Fruit fly (Drosophila melanogaster) whole organism, prepupa: ENCODE data around the gene Fas3.
A peak's percentile ranks its signal among the peaks of the same experiment; 100 is the strongest.

Experiments
- Blimp-1 ChIP-seq: fragments of 200-800 bp; sonication (Bioruptor generic); optimal IDR thresholded peaks from 3 replicates; lab custom pipeline; 2017; ENCODE audit warnings: missing biosample characterization, missing genetic modification characterization, mild to moderate bottlenecking, moderate library complexity, missing genetic modification reagents
- CG10631 ChIP-seq: fragments of 200-800 bp; sonication (Bioruptor generic); optimal IDR thresholded peaks from 2 replicates; lab custom pipeline; 2016; ENCODE audit warnings: missing biosample characterization, missing genetic modification characterization
- CG11294 ChIP-seq: fragments of 200-800 bp; sonication (Bioruptor generic); IDR thresholded peaks from 2 replicates; pipeline ENCODE4 v1.3.6; 2022; ENCODE audit warnings: missing biosample characterization, missing genetic modification characterization
- CG15336 ChIP-seq: fragments of 200-800 bp; sonication (Bioruptor generic); IDR thresholded peaks from 2 replicates; pipeline ENCODE4 v1.3.6; 2022; ENCODE audit warnings: missing biosample characterization, missing genetic modification characterization
- CG1621 ChIP-seq: fragments of 200-800 bp; sonication (Bioruptor generic); optimal IDR thresholded peaks from 3 replicates; lab custom pipeline; 2018; ENCODE audit warnings: missing biosample characterization, mild to moderate bottlenecking, missing genetic modification characterization
- CG3032 ChIP-seq: fragments of 200-800 bp; optimal IDR thresholded peaks from 2 replicates; lab custom pipeline; 2019; ENCODE audit warnings: missing biosample characterization, mild to moderate bottlenecking, missing genetic modification characterization, moderate library complexity
- CG32006 ChIP-seq: fragments of 200-800 bp; sonication (Bioruptor generic); optimal IDR thresholded peaks from 3 replicates; lab custom pipeline; 2017; ENCODE audit warnings: missing biosample characterization, mild to moderate bottlenecking, missing genetic modification characterization
- CG34406 ChIP-seq: fragments of 200-800 bp; sonication (Bioruptor generic); optimal IDR thresholded peaks from 3 replicates; lab custom pipeline; 2016; ENCODE audit warnings: missing biosample characterization, missing genetic modification characterization
- CG4318 ChIP-seq: fragments of 200-800 bp; sonication (Bioruptor generic); optimal IDR thresholded peaks from 3 replicates; lab custom pipeline; 2017; ENCODE audit warnings: missing biosample characterization, mild to moderate bottlenecking, missing genetic modification characterization
- CG6163 ChIP-seq: fragments of 200-800 bp; sonication (Bioruptor generic); IDR thresholded peaks from 3 replicates; pipeline ENCODE4 v1.3.6; 2022; ENCODE audit warnings: missing biosample characterization, missing genetic modification characterization
- CG6276 ChIP-seq: fragments of 200-800 bp; sonication (Bioruptor generic); optimal IDR thresholded peaks from 2 replicates; lab custom pipeline; 2017; ENCODE audit warnings: missing biosample characterization, mild to moderate bottlenecking, missing genetic modification characterization
- CG6792 ChIP-seq: fragments of 200-800 bp; sonication (Bioruptor generic); optimal IDR thresholded peaks from 3 replicates; lab custom pipeline; 2016; ENCODE audit warnings: missing biosample characterization, missing genetic modification characterization
- CG6808 ChIP-seq: fragments of 200-800 bp; sonication (Bioruptor generic); optimal IDR thresholded peaks from 3 replicates; lab custom pipeline; 2017; ENCODE audit warnings: missing biosample characterization, missing genetic modification characterization, mild to moderate bottlenecking, moderate library complexity, missing genetic modification reagents
- CG6854 ChIP-seq: fragments of 200-800 bp; sonication (Bioruptor generic); optimal IDR thresholded peaks from 2 replicates; lab custom pipeline; 2017; ENCODE audit warnings: missing biosample characterization, mild to moderate bottlenecking, missing genetic modification characterization
- CG7368 ChIP-seq: fragments of 200-800 bp; sonication (Bioruptor generic); optimal IDR thresholded peaks from 3 replicates; lab custom pipeline; 2016; ENCODE audit warnings: missing biosample characterization, missing genetic modification characterization
- CG8119 ChIP-seq: fragments of 200-800 bp; sonication (Bioruptor generic); IDR thresholded peaks from 3 replicates; pipeline ENCODE4 v1.3.6; 2022; ENCODE audit warnings: missing biosample characterization, missing genetic modification characterization
- CG8319 ChIP-seq: fragments of 200-800 bp; sonication (Bioruptor generic); optimal IDR thresholded peaks from 3 replicates; lab custom pipeline; 2016; ENCODE audit warnings: missing biosample characterization, missing genetic modification characterization
- CG8632 ChIP-seq: fragments of 200-800 bp; sonication (Bioruptor generic); optimal IDR thresholded peaks from 3 replicates; lab custom pipeline; 2016; ENCODE audit warnings: missing biosample characterization, missing genetic modification characterization
- CG9139 ChIP-seq: fragments of 200-800 bp; sonication (Bioruptor generic); optimal IDR thresholded peaks from 3 replicates; lab custom pipeline; 2017; ENCODE audit warnings: missing biosample characterization, mild to moderate bottlenecking, missing genetic modification characterization
- Eip75B ChIP-seq: fragments of 200-800 bp; sonication (Bioruptor generic); optimal IDR thresholded peaks from 3 replicates; lab custom pipeline; 2016; ENCODE audit warnings: missing biosample characterization, missing genetic modification characterization
- Eip78C ChIP-seq: fragments of 200-800 bp; sonication (Bioruptor generic); peaks from one replicate; lab custom pipeline; 2016; ENCODE audit warnings: missing biosample characterization, missing genetic modification characterization
- Eip93F ChIP-seq: fragments of 200-800 bp; sonication (Bioruptor generic); optimal IDR thresholded peaks from 2 replicates; lab custom pipeline; 2016; ENCODE audit warnings: missing biosample characterization, mild to moderate bottlenecking, missing genetic modification characterization
- Hr38 ChIP-seq: sonication (Bioruptor generic); optimal IDR thresholded peaks from 2 replicates; lab custom pipeline; 2016; ENCODE audit warnings: missing biosample characterization, missing genetic modification characterization
- Hr4 ChIP-seq: fragments of 200-800 bp; sonication (Bioruptor generic); optimal IDR thresholded peaks from 3 replicates; lab custom pipeline; 2016; ENCODE audit warnings: missing biosample characterization, missing genetic modification characterization
- Met ChIP-seq: fragments of 200-800 bp; sonication (Bioruptor generic); optimal IDR thresholded peaks from 3 replicates; lab custom pipeline; 2016; ENCODE audit warnings: missing biosample characterization, missing genetic modification characterization
- OdsH ChIP-seq: fragments of 200-800 bp; sonication (Bioruptor generic); optimal IDR thresholded peaks from 3 replicates; lab custom pipeline; 2016; ENCODE audit warnings: missing biosample characterization, missing genetic modification characterization
- Smox ChIP-seq: fragments of 200-800 bp; sonication (Bioruptor generic); optimal IDR thresholded peaks from 3 replicates; lab custom pipeline; 2016; ENCODE audit warnings: missing biosample characterization, missing genetic modification characterization
- Sox102F ChIP-seq: fragments of 200-800 bp; sonication (Bioruptor generic); optimal IDR thresholded peaks from 2 replicates; lab custom pipeline; 2016; ENCODE audit warnings: missing biosample characterization, mild to moderate bottlenecking, missing genetic modification characterization
- Sox15 ChIP-seq: fragments of 200-800 bp; sonication (Bioruptor generic); optimal IDR thresholded peaks from 3 replicates; lab custom pipeline; 2016; ENCODE audit warnings: missing biosample characterization, missing genetic modification characterization
- achi ChIP-seq: fragments of 200-800 bp; sonication (Bioruptor generic); optimal IDR thresholded peaks from 3 replicates; lab custom pipeline; 2016; ENCODE audit warnings: missing biosample characterization, missing genetic modification characterization
- dsx ChIP-seq: fragments of 200-800 bp; optimal IDR thresholded peaks from 3 replicates; lab custom pipeline; 2019; ENCODE audit warnings: missing biosample characterization, mild to moderate bottlenecking, missing genetic modification characterization, moderate library complexity; ENCODE audit not compliant: poor library complexity, severe bottlenecking
- eg ChIP-seq: fragments of 200-800 bp; sonication (Bioruptor generic); IDR thresholded peaks from 3 replicates; pipeline ENCODE4 v1.3.6; 2022; ENCODE audit warnings: missing biosample characterization, missing genetic modification characterization
- esn ChIP-seq: fragments of 200-800 bp; sonication (Bioruptor generic); optimal IDR thresholded peaks from 2 replicates; lab custom pipeline; 2016; ENCODE audit warnings: missing biosample characterization, mild to moderate bottlenecking, missing genetic modification characterization, moderate library complexity
- fd85E ChIP-seq: fragments of 200-800 bp; sonication (Bioruptor generic); optimal IDR thresholded peaks from 3 replicates; lab custom pipeline; 2016; ENCODE audit warnings: missing biosample characterization, missing genetic modification characterization
- fkh ChIP-seq: fragments of 200-800 bp; sonication (Bioruptor generic); optimal IDR thresholded peaks from 3 replicates; lab custom pipeline; 2017; ENCODE audit warnings: missing biosample characterization, mild to moderate bottlenecking, missing genetic modification characterization, moderate library complexity
- net ChIP-seq: fragments of 200-800 bp; sonication (Bioruptor generic); optimal IDR thresholded peaks from 3 replicates; lab custom pipeline; 2016; ENCODE audit warnings: missing biosample characterization, missing genetic modification characterization
- pdm3 ChIP-seq: fragments of 200-800 bp; sonication (Bioruptor generic); optimal IDR thresholded peaks from 3 replicates; lab custom pipeline; 2016; ENCODE audit warnings: missing biosample characterization, missing genetic modification characterization
- ss ChIP-seq, 2 experiments: fragments of 200-800 bp; sonication (Bioruptor generic); optimal IDR thresholded peaks; 2 replicates in 1 of 2; 3 replicates in 1 of 2; lab custom pipeline; 2017 to 2018; ENCODE audit warnings: mild to moderate bottlenecking in 2 of 2, missing biosample characterization in 2 of 2, missing genetic modification characterization in 2 of 2, moderate library complexity in 1 of 2
- svp ChIP-seq: fragments of 200-800 bp; sonication (Bioruptor generic); peaks from one replicate; lab custom pipeline; 2016; ENCODE audit warnings: missing biosample characterization, missing genetic modification characterization
- vri ChIP-seq: fragments of 200-800 bp; sonication (Bioruptor generic); optimal IDR thresholded peaks from 3 replicates; lab custom pipeline; 2016; ENCODE audit warnings: missing biosample characterization, mild to moderate bottlenecking, missing genetic modification characterization

Fas3 gene

DNA sequence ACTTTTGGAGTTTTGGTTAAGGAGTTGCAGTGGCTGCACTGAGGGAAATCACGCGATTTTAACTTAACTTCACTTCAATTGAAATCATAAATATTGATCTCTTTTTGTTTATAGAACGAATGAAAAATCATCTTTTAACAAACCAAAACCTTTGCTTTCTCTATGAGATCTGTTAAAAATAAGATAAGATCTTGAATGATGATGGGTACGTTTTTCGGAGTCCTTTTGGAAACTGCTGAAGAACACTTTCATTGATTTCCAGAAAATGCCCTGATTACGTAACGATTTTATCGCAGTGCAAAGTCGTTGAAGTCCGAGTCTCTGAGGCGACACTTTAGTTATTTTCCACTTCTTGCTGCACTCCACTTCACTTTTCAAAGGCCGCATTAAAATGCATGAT lies 7.6 kb upstream of the Fas3 start (continued):
- peak; percentile 92 for TF ChIP-seq CG3032 (tag; lab: Kevin White, UChicago)
- peak; percentile 89 for TF ChIP-seq CG6792 (GFP tag; lab: Kevin White, UChicago)
- TF ChIP-seq Eip93F (GFP tag; lab: Kevin White, UChicago), result peak; percentile 39
- peak; percentile 88 for TF ChIP-seq vri (GFP tag; lab: Kevin White, UChicago)
- peak; percentile 94 for TF ChIP-seq Met (GFP tag; lab: Kevin White, UChicago)
- peak; percentile 81 for TF ChIP-seq Blimp-1 (GFP tag; lab: Kevin White, UChicago)
- peak; percentile 91 for TF ChIP-seq CG6808 (GFP tag; lab: Kevin White, UChicago)
- TF ChIP-seq, all 60 proteins: peak for 57

DNA sequence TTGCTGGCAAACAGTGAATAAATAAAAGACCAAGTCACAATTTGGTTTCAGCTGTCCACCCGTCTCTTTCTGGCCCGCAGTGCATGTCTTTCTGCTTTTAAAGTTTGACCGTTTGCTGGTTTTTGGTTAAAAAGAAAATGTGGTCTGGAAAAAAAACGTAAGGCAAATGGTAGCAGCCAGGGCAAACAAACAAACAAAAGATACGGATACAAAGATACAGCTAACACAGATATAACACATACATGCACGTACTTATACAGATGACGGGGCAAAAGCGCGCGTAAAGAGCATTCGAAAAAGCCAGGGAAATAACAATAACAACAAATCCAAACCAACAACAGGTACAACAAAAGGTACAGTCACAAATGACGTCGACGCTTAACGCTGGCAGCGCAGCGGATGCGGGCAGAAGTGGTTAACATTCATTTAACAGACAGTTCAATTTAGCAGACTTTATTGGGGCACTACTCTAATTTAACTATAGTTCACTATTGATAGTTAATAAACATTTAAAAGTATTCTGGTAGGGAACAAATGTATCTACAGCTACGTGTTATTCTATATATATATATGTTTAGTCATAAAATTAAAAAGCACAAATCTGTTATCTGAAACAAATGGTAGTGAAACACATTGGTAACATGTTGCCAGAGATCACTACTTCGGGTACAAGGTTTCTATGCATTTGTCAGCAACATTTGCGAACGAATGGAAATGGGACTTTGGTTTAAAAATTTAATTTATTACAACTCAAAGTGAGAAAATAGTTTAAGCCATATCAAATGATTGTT lies 5.8 kb upstream of the Fas3 start:
- TF ChIP-seq Eip78C (GFP tag; lab: Kevin White, UChicago), result peak; percentile 27
- TF ChIP-seq CG6276 (GFP tag; lab: Kevin White, UChicago), result peak; percentile 55
- peak; percentile 56 for TF ChIP-seq CG6163 (GFP tag; lab: Robert Waterston, UW)
- TF ChIP-seq CG10631 (GFP tag; lab: Kevin White, UChicago), result no peak
- TF ChIP-seq CG8119, result no peak; the same call in 2 of the 3 replicates
- peak; percentile 21 for TF ChIP-seq dsx (GFP tag; lab: Kevin White, UChicago)
- 0 out of 2 replicates have a peak, but pooled peaks have one; percentile 12 for TF ChIP-seq CG15336 (GFP tag; lab: Robert Waterston, UW)
- peak; percentile 2 for TF ChIP-seq Blimp-1 (GFP tag; lab: Kevin White, UChicago)
- peak; percentile 28 for TF ChIP-seq CG6854 (GFP tag; lab: Kevin White, UChicago)
- peak; percentile 46; the same call in 2 of the 3 replicates for TF ChIP-seq eg
- peak; percentile 73 for TF ChIP-seq fkh
- TF ChIP-seq CG9139 (GFP tag; lab: Kevin White, UChicago), result no peak
- TF ChIP-seq Sox102F (GFP tag; lab: Kevin White, UChicago), result no peak
- peak; percentile 6 for TF ChIP-seq CG32006 (GFP tag; lab: Kevin White, UChicago)
- peak in 1 of 2 experiments; percentile 26 for TF ChIP-seq ss (GFP tag; optimal IDR thresholded peaks at IDR 0.05; lab: Kevin White, UChicago)
- peak; percentile 23 for TF ChIP-seq CG1621

DNA sequence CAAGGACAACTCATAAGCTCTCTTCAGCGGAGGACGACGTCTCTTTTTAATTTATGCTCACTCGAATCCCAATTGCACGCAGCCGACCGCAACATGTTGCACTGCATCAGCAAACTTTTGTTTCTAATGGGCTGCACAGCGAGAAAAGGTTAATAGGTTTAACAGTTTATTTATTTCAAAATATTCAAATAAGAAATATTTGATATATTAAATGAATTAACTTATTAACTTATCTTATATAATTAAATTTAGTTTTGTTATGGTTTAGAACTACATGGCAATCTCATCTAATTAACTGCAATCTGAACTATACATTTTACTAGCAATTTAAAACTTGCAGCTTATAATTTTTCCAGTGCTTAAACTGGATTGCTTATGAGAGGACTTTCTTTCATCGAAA lies 4.4 kb upstream of the Fas3 start:
- peak; percentile 2 for TF ChIP-seq Hr4 (GFP tag; lab: Kevin White, UChicago)
- TF ChIP-seq CG8119, result peak; percentile 35; the same call in 1 of the 3 replicates
- TF ChIP-seq CG6808 (GFP tag; lab: Kevin White, UChicago), result no peak
- TF ChIP-seq CG8632, result no peak
- 0 out of 3 replicates have a peak, but pooled peaks have one; percentile 33 for TF ChIP-seq eg
- TF ChIP-seq CG15336 (GFP tag; lab: Robert Waterston, UW), result peak; percentile 52
- no peak for TF ChIP-seq Sox102F (GFP tag; lab: Kevin White, UChicago)
- peak; percentile 43 for TF ChIP-seq CG32006 (GFP tag; lab: Kevin White, UChicago)
- no peak for TF ChIP-seq pdm3 (GFP tag; lab: Kevin White, UChicago)
- TF ChIP-seq Met (GFP tag; lab: Kevin White, UChicago), result no peak
- no peak for TF ChIP-seq esn (GFP tag; lab: Kevin White, UChicago)
- no peak for TF ChIP-seq vri (GFP tag; lab: Kevin White, UChicago)
- TF ChIP-seq CG6276 (GFP tag; lab: Kevin White, UChicago), result peak; percentile 8
- no peak for TF ChIP-seq Hr38
- TF ChIP-seq fd85E (GFP tag; lab: Kevin White, UChicago), result no peak

DNA sequence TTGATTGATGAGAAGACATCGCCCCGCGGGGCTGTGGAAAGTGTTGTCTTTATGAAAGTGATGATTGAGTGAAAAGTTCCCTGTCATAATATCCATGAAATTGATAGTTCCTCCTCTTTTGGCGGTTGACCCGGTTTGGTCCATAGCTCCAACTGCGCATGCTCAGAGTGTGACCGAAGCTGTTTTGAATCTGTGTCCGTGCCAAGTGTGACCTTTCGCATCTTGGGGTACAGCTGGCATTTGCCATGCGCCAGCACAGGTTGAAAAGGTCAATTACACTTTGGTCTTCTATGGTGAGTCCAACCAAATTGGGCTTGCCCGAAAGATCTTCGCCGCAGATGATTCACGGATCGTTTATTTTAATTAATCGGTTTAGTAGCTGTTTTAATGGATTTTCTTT lies 1.0 kb downstream of the Fas3 start:
- no peak for TF ChIP-seq svp (GFP tag; lab: Kevin White, UChicago)
- TF ChIP-seq, all 60 proteins: peak for 0

DNA sequence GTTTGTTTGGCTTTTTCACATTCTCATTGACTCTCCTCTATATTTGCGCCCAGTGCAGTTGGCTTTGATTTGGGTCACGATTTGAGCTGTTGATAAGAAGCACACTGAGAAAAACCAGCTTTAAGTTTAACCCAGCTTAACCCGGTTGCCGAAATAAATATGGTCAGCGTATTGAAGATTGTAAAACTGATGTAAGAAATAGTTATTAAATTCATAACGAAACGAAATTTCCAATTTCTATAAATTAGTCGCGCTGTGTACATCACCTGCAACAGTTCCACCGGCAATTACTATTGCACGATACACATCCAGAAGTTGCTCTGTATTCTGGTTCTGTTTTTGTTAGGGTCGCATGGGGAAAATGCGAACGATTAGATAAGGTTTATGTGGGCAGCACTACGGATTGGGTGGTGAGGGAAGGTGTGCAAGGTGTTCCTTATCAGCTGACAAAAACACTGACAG lies 5.2 kb downstream of the Fas3 start:
- TF ChIP-seq CG11294 (GFP tag; lab: Robert Waterston, UW) (peak; percentile 75), achi (GFP tag; lab: Kevin White, UChicago) (peak; percentile 57), Smox (GFP tag; lab: Kevin White, UChicago) (peak; percentile 26), CG4318 (peak; percentile 42), Eip78C (GFP tag; lab: Kevin White, UChicago) (peak; percentile 82), CG8319 (peak; percentile 45), vri (GFP tag; lab: Kevin White, UChicago) (peak; percentile 25), esn (GFP tag; lab: Kevin White, UChicago) (peak; percentile 65), CG7368 (peak; percentile 51), OdsH (peak; percentile 56), CG6854 (GFP tag; lab: Kevin White, UChicago) (no peak), CG3032 (tag; lab: Kevin White, UChicago) (peak; percentile 20), Blimp-1 (GFP tag; lab: Kevin White, UChicago) (no peak), net (GFP tag; lab: Kevin White, UChicago) (peak; percentile 45), Hr4 (GFP tag; lab: Kevin White, UChicago) (peak; percentile 78), CG34406 (GFP tag; lab: Kevin White, UChicago) (peak; percentile 55), Sox15 (GFP tag; lab: Kevin White, UChicago) (peak; percentile 23), Eip75B (GFP tag; lab: Kevin White, UChicago) (peak; percentile 62), svp (GFP tag; lab: Kevin White, UChicago) (peak; percentile 84)
